Fruit fly (Drosophila melanogaster): ENCODE results near the gene H2.0.

dm6 chr2L:5971093-5971808 lies 48.0 kb downstream of the H2.0 start:
- TF ChIP-seq CTCF (optimal IDR thresholded peaks at IDR 0.05) (no peak), CG8478 (optimal IDR thresholded peaks at IDR 0.05) (no peak)

Data from S2 (cell line).